Worm (Caenorhabditis elegans) whole organism, L4 larva: ENCODE measurements around the gene rsp-2.

ENCODE experiments used
- F37D6.2 ChIP-seq: sonication (generic microtip); optimal IDR thresholded peaks from 2 replicates; lab custom pipeline; 2016; ENCODE audit warnings: mild to moderate bottlenecking, missing genetic modification characterization, missing compliant biosample characterization
- F49E8.2 ChIP-seq: sonication (generic microtip); optimal IDR thresholded peaks from 2 replicates; lab custom pipeline; 2016; ENCODE audit warnings: missing compliant biosample characterization, mild to moderate bottlenecking, missing genetic modification characterization, borderline replicate concordance
- R02D3.7 ChIP-seq: fragments of 150-350 bp; sonication (generic microtip); optimal IDR thresholded peaks from 3 replicates; lab custom pipeline; 2014; ENCODE audit warnings: missing biosample characterization, missing genetic modification characterization
- T26A8.4 ChIP-seq: fragments of 200-800 bp; sonication (Bioruptor generic); IDR thresholded peaks from 2 replicates; pipeline ENCODE4 v1.3.6; 2022; ENCODE audit warnings: missing genetic modification characterization, missing compliant biosample characterization
- Y48G9A.11 ChIP-seq: fragments of 200-800 bp; sonication (Bioruptor generic); IDR thresholded peaks from 2 replicates; pipeline ENCODE4 v1.3.6; 2022; ENCODE audit warnings: missing genetic modification reagents, missing genetic modification characterization, missing compliant biosample characterization
- aha-1 ChIP-seq: fragments of 150-350 bp; peaks from one replicate; lab custom pipeline; 2014; ENCODE audit warnings: missing biosample characterization, missing genetic modification characterization
- aly-2 ChIP-seq: sonication (generic microtip); optimal IDR thresholded peaks from 2 replicates; lab custom pipeline; 2018; ENCODE audit warnings: missing biosample characterization, missing genetic modification characterization
- arid-1 ChIP-seq: fragments of 200-800 bp; sonication (Bioruptor generic); conservative IDR thresholded peaks from 2 replicates; pipeline ENCODE4 v1.3.6; 2022; ENCODE audit warnings: missing genetic modification reagents, missing genetic modification characterization, missing compliant biosample characterization
- cey-2 ChIP-seq: sonication (generic microtip); optimal IDR thresholded peaks from 3 replicates; lab custom pipeline; 2017; ENCODE audit warnings: missing genetic modification characterization, mild to moderate bottlenecking, missing compliant biosample characterization, antibody characterized with exemption, borderline replicate concordance; ENCODE audit not compliant: insufficient read depth
- ctbp-1 ChIP-seq: fragments of 200-800 bp; sonication (Bioruptor generic); IDR thresholded peaks from 2 replicates; pipeline ENCODE4 v1.3.6; 2022; ENCODE audit warnings: missing genetic modification reagents, missing genetic modification characterization, missing compliant biosample characterization
- daf-16 ChIP-seq, 3 experiments: sonication (generic microtip); optimal IDR thresholded peaks; 2 replicates each; lab custom pipeline; 2016 to 2017; ENCODE audit warnings: missing genetic modification characterization in 3 of 3, missing genetic modification reagents in 3 of 3, mild to moderate bottlenecking in 2 of 3, missing compliant biosample characterization in 2 of 3, missing biosample characterization in 1 of 3, moderate library complexity in 1 of 3
- dmd-6 ChIP-seq: fragments of 200-800 bp; sonication (Bioruptor generic); IDR thresholded peaks from 2 replicates; pipeline ENCODE4 v1.3.6; 2022; ENCODE audit warnings: missing genetic modification reagents, missing genetic modification characterization, missing compliant biosample characterization
- duxl-1 ChIP-seq: sonication (generic microtip); optimal IDR thresholded peaks from 2 replicates; lab custom pipeline; 2016; ENCODE audit warnings: mild to moderate bottlenecking, missing genetic modification characterization, moderate library complexity, missing compliant biosample characterization; ENCODE audit not compliant: poor library complexity
- fkh-10 ChIP-seq: fragments of 150-350 bp; optimal IDR thresholded peaks from 2 replicates; lab custom pipeline; 2014; ENCODE audit warnings: missing biosample characterization, missing genetic modification reagents, missing genetic modification characterization
- hif-1 ChIP-seq, 2 experiments: sonication (generic microtip); optimal IDR thresholded peaks; 2 replicates each; lab custom pipeline; 2016 to 2017; ENCODE audit warnings: missing compliant biosample characterization in 2 of 2, missing genetic modification characterization in 2 of 2, missing genetic modification reagents in 2 of 2, missing genotype in 2 of 2, mild to moderate bottlenecking in 1 of 2
- hmg-1.1 ChIP-seq: fragments of 200-800 bp; sonication (Bioruptor generic); IDR thresholded peaks from 2 replicates; pipeline ENCODE4 v1.3.6; 2022; ENCODE audit warnings: missing genetic modification reagents, missing genetic modification characterization, missing compliant biosample characterization
- jun-1 ChIP-seq: fragments of 150-350 bp; optimal IDR thresholded peaks from 2 replicates; lab custom pipeline; 2014; ENCODE audit warnings: missing biosample characterization, missing genetic modification reagents, missing genetic modification characterization
- lim-7 ChIP-seq: fragments of 200-800 bp; sonication (Bioruptor generic); IDR thresholded peaks from 2 replicates; pipeline ENCODE4 v1.3.6; 2022; ENCODE audit warnings: missing genetic modification characterization, missing compliant biosample characterization
- lin-1 ChIP-seq: fragments of 200-800 bp; sonication (Bioruptor generic); IDR thresholded peaks from 2 replicates; pipeline ENCODE4 v1.3.6; 2022; ENCODE audit warnings: missing genetic modification reagents, missing genetic modification characterization, missing compliant biosample characterization
- lin-29 ChIP-seq: fragments of 200-800 bp; sonication (Bioruptor generic); IDR thresholded peaks from 2 replicates; pipeline ENCODE4 v1.3.6; 2022; ENCODE audit warnings: missing genetic modification reagents, missing genetic modification characterization, missing compliant biosample characterization
- lin-38 ChIP-seq: fragments of 200-800 bp; sonication (Bioruptor generic); IDR thresholded peaks from 2 replicates; pipeline ENCODE4 v1.3.6; 2022; ENCODE audit warnings: missing genetic modification reagents, missing genetic modification characterization, missing compliant biosample characterization
- mdl-1 ChIP-seq, 2 experiments: fragments of 150-350 bp in 1 of 2; sonication (generic microtip) in 1 of 2; optimal IDR thresholded peaks; 2 replicates each; lab custom pipeline; 2014 to 2017; ENCODE audit warnings: missing biosample characterization in 2 of 2, missing genetic modification characterization in 2 of 2
- mep-1 ChIP-seq: fragments of 150-350 bp; sonication (generic microtip); optimal IDR thresholded peaks from 3 replicates; lab custom pipeline; 2014; ENCODE audit warnings: missing biosample characterization, missing genetic modification characterization
- mes-2 ChIP-seq: sonication (generic microtip); optimal IDR thresholded peaks from 2 replicates; lab custom pipeline; 2016; ENCODE audit warnings: missing genotype, mild to moderate bottlenecking, missing genetic modification characterization, missing compliant biosample characterization; ENCODE audit not compliant: poor library complexity, severe bottlenecking
- nhr-102 ChIP-seq: sonication (generic microtip); optimal IDR thresholded peaks from 2 replicates; lab custom pipeline; 2016; ENCODE audit warnings: mild to moderate bottlenecking, missing genetic modification characterization, moderate library complexity, missing compliant biosample characterization
- nhr-11 ChIP-seq: fragments of 150-350 bp; optimal IDR thresholded peaks from 2 replicates; lab custom pipeline; 2014; ENCODE audit warnings: missing biosample characterization, missing genetic modification characterization
- nhr-25 ChIP-seq: sonication (generic microtip); optimal IDR thresholded peaks from 2 replicates; lab custom pipeline; 2017; ENCODE audit warnings: missing genetic modification characterization, mild to moderate bottlenecking, missing compliant biosample characterization, antibody characterized with exemption, moderate library complexity, borderline replicate concordance; ENCODE audit not compliant: insufficient read depth
- nhr-28 ChIP-seq: fragments of 150-350 bp; optimal IDR thresholded peaks from 2 replicates; lab custom pipeline; 2014; ENCODE audit warnings: missing biosample characterization, missing genetic modification characterization
- nhr-41 ChIP-seq: fragments of 200-800 bp; sonication (Bioruptor generic); IDR thresholded peaks from 2 replicates; pipeline ENCODE4 v1.3.6; 2022; ENCODE audit warnings: missing genetic modification reagents, missing genetic modification characterization, missing compliant biosample characterization
- nhr-6 ChIP-seq: fragments of 150-350 bp; optimal IDR thresholded peaks from 2 replicates; lab custom pipeline; 2014; ENCODE audit warnings: missing biosample characterization, missing genetic modification characterization
- nhr-76 ChIP-seq: fragments of 150-350 bp; optimal IDR thresholded peaks from 2 replicates; lab custom pipeline; 2014; ENCODE audit warnings: missing biosample characterization, missing genetic modification characterization
- nhr-77 ChIP-seq: fragments of 150-350 bp; optimal IDR thresholded peaks from 2 replicates; lab custom pipeline; 2014; ENCODE audit warnings: missing biosample characterization, missing genetic modification characterization
- php-3 ChIP-seq: fragments of 200-800 bp; sonication (Bioruptor generic); IDR thresholded peaks from 2 replicates; pipeline ENCODE4 v1.3.6; 2022; ENCODE audit warnings: missing genetic modification reagents, missing genetic modification characterization, missing compliant biosample characterization
- pqm-1 ChIP-seq: sonication (generic microtip); optimal IDR thresholded peaks from 2 replicates; lab custom pipeline; 2017; ENCODE audit warnings: missing biosample characterization, missing genetic modification characterization
- rbr-2 ChIP-seq: sonication (generic microtip); optimal IDR thresholded peaks from 2 replicates; lab custom pipeline; 2016; ENCODE audit warnings: missing genotype, missing genetic modification characterization, missing compliant biosample characterization
- saeg-2 ChIP-seq: fragments of 200-800 bp; sonication (Bioruptor generic); IDR thresholded peaks from 2 replicates; pipeline ENCODE4 v1.3.6; 2022; ENCODE audit warnings: missing genetic modification reagents, missing genetic modification characterization, missing compliant biosample characterization
- set-16 ChIP-seq: fragments of 200-800 bp; sonication (Bioruptor generic); IDR thresholded peaks from 2 replicates; pipeline ENCODE4 v1.3.6; 2022; ENCODE audit warnings: missing genetic modification reagents, missing genetic modification characterization, missing compliant biosample characterization
- snpc-4 ChIP-seq: fragments of 150-350 bp; optimal IDR thresholded peaks from 2 replicates; lab custom pipeline; 2014; ENCODE audit warnings: missing biosample characterization, missing genetic modification characterization
- spr-1 ChIP-seq: sonication (generic microtip); optimal IDR thresholded peaks from 2 replicates; lab custom pipeline; 2016; ENCODE audit warnings: mild to moderate bottlenecking, missing genetic modification characterization, missing compliant biosample characterization
- unc-62 ChIP-seq, 3 experiments: fragments of 150-350 bp in 1 of 3; sonication (generic microtip); optimal IDR thresholded peaks in 2 of 3; peaks in 1 of 3; 1 replicate in 1 of 3; 2 replicates in 2 of 3; lab custom pipeline; 2014 to 2017; ENCODE audit warnings: missing biosample characterization in 3 of 3, missing genetic modification characterization in 3 of 3, missing genetic modification reagents in 3 of 3, missing genotype in 1 of 3
- vab-7 ChIP-seq: fragments of 200-800 bp; sonication (Bioruptor generic); IDR thresholded peaks from 2 replicates; pipeline ENCODE4 v1.3.6; 2022; ENCODE audit warnings: missing genetic modification reagents, missing genetic modification characterization, missing compliant biosample characterization
- zag-1 ChIP-seq: fragments of 150-350 bp; optimal IDR thresholded peaks from 2 replicates; lab custom pipeline; 2014; ENCODE audit warnings: missing biosample characterization, missing genetic modification characterization
- zip-11 ChIP-seq: fragments of 200-800 bp; sonication (Bioruptor generic); IDR thresholded peaks from 2 replicates; pipeline ENCODE4 v1.3.6; 2022; ENCODE audit warnings: missing genetic modification characterization, missing compliant biosample characterization
- zip-2 ChIP-seq: fragments of 150-350 bp; optimal IDR thresholded peaks from 2 replicates; lab custom pipeline; 2014; ENCODE audit warnings: missing biosample characterization, missing genetic modification characterization

The rsp-2 gene

DNA sequence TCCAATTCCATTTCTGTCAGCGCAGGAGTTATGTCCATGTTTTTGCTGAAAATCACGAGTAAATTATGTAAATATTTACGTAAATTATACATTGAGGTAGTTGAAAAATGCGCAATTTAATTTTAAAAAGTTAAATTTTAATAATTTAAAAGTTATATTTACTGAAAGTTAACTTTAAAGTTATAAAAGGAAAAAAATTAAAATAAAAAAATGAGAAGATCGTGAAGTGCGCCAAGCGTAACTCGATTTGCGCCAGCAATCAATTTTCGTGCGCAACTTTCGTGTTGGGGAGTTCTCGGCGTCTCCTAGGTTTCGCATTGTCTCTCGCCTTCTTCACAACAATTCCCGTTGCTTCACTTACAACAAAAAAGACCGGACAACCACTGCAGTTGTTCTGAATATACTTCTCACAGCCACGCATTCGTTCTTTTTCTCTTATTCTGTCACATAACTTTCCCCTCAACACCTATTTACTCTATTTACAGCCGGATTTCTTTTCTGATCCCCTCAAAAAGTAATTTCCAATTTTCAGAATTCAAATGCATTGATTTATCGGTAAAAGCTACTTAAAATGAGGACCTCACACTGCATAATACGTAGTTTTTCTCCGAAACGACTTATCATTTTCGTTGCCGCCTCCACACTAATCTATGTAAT lies 20.9 kb upstream of the rsp-2 start, which contains the start of the genes metl-1 and W02B12.11 (continued):
- peak; percentile 68 for TF ChIP-seq nhr-6 (tag; lab: Kevin White, UChicago)
- peak; percentile 32; the same call in 1 of the 2 replicates for TF ChIP-seq set-16 (GFP tag; lab: Robert Waterston, UW)
- TF ChIP-seq ctbp-1 (GFP tag; lab: Robert Waterston, UW) = peak; percentile 73
- TF ChIP-seq hif-1 (tag; optimal IDR thresholded peaks at IDR 0.05; lab: Kevin White, UChicago) = peak in 1 of 2 experiments; percentile 68
- no peak for TF ChIP-seq cey-2
- no peak for TF ChIP-seq nhr-76 (tag; lab: Kevin White, UChicago)
- TF ChIP-seq nhr-77 (tag; lab: Kevin White, UChicago) = no peak
- no peak for TF ChIP-seq nhr-28
- no peak for TF ChIP-seq vab-7 (GFP tag; lab: Robert Waterston, UW)
- peak; percentile 83 for TF ChIP-seq rbr-2
- TF ChIP-seq aly-2 (tag; lab: Kevin White, UChicago) = no peak
- no peak for TF ChIP-seq R02D3.7 (tag; lab: Kevin White, UChicago)
- peak; percentile 6 for TF ChIP-seq zip-2
- TF ChIP-seq unc-62 (GFP tag; optimal IDR thresholded peaks at IDR 0.05 in 1 of 2; lab: Kevin White, UChicago) = peak in 1 of 2 experiments; percentile 88
- TF ChIP-seq unc-62 (tag; optimal IDR thresholded peaks at IDR 0.05; lab: Kevin White, UChicago) = no peak
- peak; percentile 89 for TF ChIP-seq mep-1 (tag; lab: Kevin White, UChicago)
- TF ChIP-seq mes-2 (tag; lab: Kevin White, UChicago) = peak; percentile 93
- TF ChIP-seq nhr-41 (GFP tag; lab: Robert Waterston, UW) = peak; percentile 28; the same call in 1 of the 2 replicates
- TF ChIP-seq Y48G9A.11 (GFP tag; lab: Robert Waterston, UW) = peak; percentile 47; the same call in 1 of the 2 replicates
- TF ChIP-seq duxl-1 (tag; lab: Kevin White, UChicago) = peak; percentile 88
- TF ChIP-seq fkh-10 (GFP tag; lab: Kevin White, UChicago) = no peak
- peak; percentile 66 for TF ChIP-seq lin-1
- TF ChIP-seq zip-11 = no peak
- TF ChIP-seq daf-16 (GFP tag; optimal IDR thresholded peaks at IDR 0.05; lab: Kevin White, UChicago) = peak in 1 of 2 experiments; percentile 35
- peak; percentile 79 for TF ChIP-seq daf-16 (tag; optimal IDR thresholded peaks at IDR 0.05; lab: Kevin White, UChicago)
- TF ChIP-seq F49E8.2 (tag; lab: Kevin White, UChicago) = peak; percentile 40
- peak; percentile 45 for TF ChIP-seq F37D6.2 (tag; lab: Kevin White, UChicago)
- TF ChIP-seq saeg-2 = 0 out of 2 replicates have a peak, but pooled peaks have one; percentile 66
- TF ChIP-seq T26A8.4 (GFP tag; lab: Robert Waterston, UW) = peak; percentile 92
- peak; percentile 74 for TF ChIP-seq dmd-6 (GFP tag; lab: Robert Waterston, UW)
- peak; percentile 65 for TF ChIP-seq nhr-25 (tag; lab: Kevin White, UChicago)
- TF ChIP-seq lin-29 = peak; percentile 71; the same call in 1 of the 2 replicates
- TF ChIP-seq php-3 = peak; percentile 37; the same call in 1 of the 2 replicates
- TF ChIP-seq nhr-102 (tag; lab: Kevin White, UChicago) = peak; percentile 88
- peak; percentile 75 for TF ChIP-seq arid-1 (GFP tag; lab: Robert Waterston, UW)
- peak in 1 of 2 experiments; percentile 43 for TF ChIP-seq mdl-1 (tag; optimal IDR thresholded peaks at IDR 0.05; lab: Kevin White, UChicago)
- peak; percentile 60; the same call in 1 of the 2 replicates for TF ChIP-seq lim-7 (GFP tag; lab: Robert Waterston, UW)
- TF ChIP-seq lin-38 (GFP tag; lab: Robert Waterston, UW) = peak; percentile 88
- peak; percentile 7 for TF ChIP-seq nhr-11 (tag; lab: Kevin White, UChicago)
- peak; percentile 84 for TF ChIP-seq spr-1
- no peak for TF ChIP-seq snpc-4 (tag; lab: Kevin White, UChicago)
- TF ChIP-seq zag-1 (tag; lab: Kevin White, UChicago) = no peak
- peak; percentile 31 for TF ChIP-seq aha-1 (tag; lab: Kevin White, UChicago)
- no peak for TF ChIP-seq pqm-1 (tag; lab: Kevin White, UChicago)
- peak; percentile 87 for TF ChIP-seq hmg-1.1 (GFP tag; lab: Robert Waterston, UW)
- peak; percentile 65 for TF ChIP-seq jun-1
